Worm (Caenorhabditis elegans) whole organism, early embryonic: Measurements from ENCODE around the gene C16C10.1.

ENCODE experiments used
- aly-1 ChIP-seq: sonication (generic microtip); optimal IDR thresholded peaks from 2 replicates; lab custom pipeline; 2016; ENCODE audit warnings: missing genetic modification characterization, missing compliant biosample characterization
- ama-1 ChIP-seq: fragments of 150-350 bp; optimal IDR thresholded peaks from 2 replicates; lab custom pipeline; 2014
- ets-7 ChIP-seq: sonication (generic microtip); optimal IDR thresholded peaks from 2 replicates; lab custom pipeline; 2016; ENCODE audit warnings: missing genotype, missing genetic modification characterization, missing compliant biosample characterization
- flt-1 ChIP-seq: fragments of 200-800 bp; sonication (Bioruptor generic); IDR thresholded peaks from 2 replicates; pipeline ENCODE4 v1.3.6; 2022; ENCODE audit warnings: missing genetic modification characterization, missing compliant biosample characterization
- hmbx-1 ChIP-seq: sonication (generic microtip); optimal IDR thresholded peaks from 2 replicates; lab custom pipeline; 2016; ENCODE audit warnings: mild to moderate bottlenecking, missing genetic modification characterization, missing compliant biosample characterization
- sea-1 ChIP-seq: fragments of 200-800 bp; sonication (Bioruptor generic); conservative IDR thresholded peaks from 2 replicates; pipeline ENCODE4 v1.3.6; 2022; ENCODE audit warnings: missing genetic modification characterization, missing compliant biosample characterization
- tra-4 ChIP-seq: sonication (generic microtip); optimal IDR thresholded peaks from 2 replicates; lab custom pipeline; 2017; ENCODE audit warnings: missing genetic modification characterization, missing compliant biosample characterization

DNA sequence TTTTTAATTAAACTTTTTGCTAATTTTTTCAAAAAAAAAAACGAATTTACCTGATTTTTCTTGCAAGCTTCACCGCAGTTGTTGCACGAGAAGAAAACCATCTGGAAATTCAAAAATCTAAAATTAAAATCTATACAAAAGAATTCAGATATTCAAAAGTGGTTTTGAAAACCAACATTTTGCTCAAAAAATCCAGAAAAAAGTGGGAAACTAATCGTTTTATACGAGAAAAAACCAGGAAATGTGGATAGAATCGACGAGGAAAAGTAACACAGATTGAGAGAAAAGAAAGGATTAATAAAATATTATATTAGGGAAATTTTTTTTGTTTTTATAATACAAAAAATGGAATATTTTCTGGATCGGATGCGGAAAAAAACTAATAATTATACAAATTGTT lies 17.2 kb downstream of the C16C10.1 start, which contains the start of gene C16C10.8:
- no peak for TF ChIP-seq ama-1 (lab: Kevin White, UChicago)
- no peak for TF ChIP-seq aly-1
- no peak for TF ChIP-seq hmbx-1
- TF ChIP-seq flt-1 (GFP tag; lab: Robert Waterston, UW): no peak
- TF ChIP-seq tra-4 (tag; lab: Kevin White, UChicago): no peak
- no peak for TF ChIP-seq ets-7 (tag; lab: Kevin White, UChicago)
- no peak for TF ChIP-seq sea-1 (GFP tag; lab: Robert Waterston, UW)
